Fruit fly (Drosophila melanogaster) whole organism, embryonic: ENCODE results near the gene RpL24.
A peak's percentile ranks its signal among the peaks of the same experiment; 100 is the strongest.

Experiments
- Adf1 ChIP-seq: fragments of 200-800 bp; sonication (Bioruptor generic); IDR thresholded peaks from 2 replicates; pipeline ENCODE4 v1.3.6; 2022; ENCODE audit warnings: missing biosample characterization, missing genetic modification characterization
- BEAF-32 ChIP-seq: fragments of 200-800 bp; sonication (Bioruptor generic); optimal IDR thresholded peaks from 3 replicates; lab custom pipeline; 2017; ENCODE audit warnings: missing biosample characterization, missing genetic modification characterization, mild to moderate bottlenecking, moderate library complexity, missing genetic modification reagents
- CG10267 ChIP-seq: fragments of 200-800 bp; sonication (Bioruptor generic); optimal IDR thresholded peaks from 2 replicates; lab custom pipeline; 2018; ENCODE audit warnings: missing biosample characterization, mild to moderate bottlenecking, missing genetic modification characterization, moderate library complexity
- CG10462 ChIP-seq: fragments of 200-800 bp; sonication (Bioruptor generic); optimal IDR thresholded peaks from 2 replicates; lab custom pipeline; 2016; ENCODE audit warnings: missing biosample characterization, missing genetic modification characterization
- CG12299 ChIP-seq: fragments of 200-800 bp; sonication (Bioruptor generic); optimal IDR thresholded peaks from 2 replicates; lab custom pipeline; 2018; ENCODE audit warnings: missing biosample characterization, mild to moderate bottlenecking, missing genetic modification characterization
- CG12744 ChIP-seq: fragments of 200-800 bp; sonication (Bioruptor generic); optimal IDR thresholded peaks from 2 replicates; lab custom pipeline; 2016; ENCODE audit warnings: missing biosample characterization, missing genetic modification characterization
- CG13296 ChIP-seq: fragments of 200-800 bp; sonication (Bioruptor generic); optimal IDR thresholded peaks from 3 replicates; lab custom pipeline; 2018; ENCODE audit warnings: missing biosample characterization, mild to moderate bottlenecking, missing genetic modification characterization
- CG13894 ChIP-seq: fragments of 200-800 bp; sonication (Bioruptor generic); optimal IDR thresholded peaks from 3 replicates; lab custom pipeline; 2018; ENCODE audit warnings: missing biosample characterization, mild to moderate bottlenecking, missing genetic modification characterization, moderate library complexity
- CG14860 ChIP-seq: fragments of 200-800 bp; sonication (Bioruptor generic); IDR thresholded peaks from 3 replicates; pipeline ENCODE4 v1.3.6; 2022; ENCODE audit warnings: missing biosample characterization, missing genetic modification characterization; ENCODE audit not compliant: partially characterized antibody
- CG16815 ChIP-seq: fragments of 200-800 bp; sonication (Bioruptor generic); optimal IDR thresholded peaks from 3 replicates; lab custom pipeline; 2017; ENCODE audit warnings: missing biosample characterization, mild to moderate bottlenecking, missing genetic modification characterization
- CG17568 ChIP-seq: fragments of 200-800 bp; sonication (Bioruptor generic); optimal IDR thresholded peaks from 2 replicates; lab custom pipeline; 2018; ENCODE audit warnings: missing biosample characterization, mild to moderate bottlenecking, missing genetic modification characterization, moderate library complexity
- CG18262 ChIP-seq: fragments of 200-800 bp; optimal IDR thresholded peaks from 3 replicates; lab custom pipeline; 2019; ENCODE audit warnings: missing biosample characterization, mild to moderate bottlenecking, missing genetic modification characterization, moderate library complexity
- CG18619 ChIP-seq: fragments of 200-800 bp; sonication (Bioruptor generic); optimal IDR thresholded peaks from 3 replicates; lab custom pipeline; 2017; ENCODE audit warnings: missing biosample characterization, mild to moderate bottlenecking, missing genetic modification characterization
- CG18764 ChIP-seq: fragments of 200-800 bp; sonication (Bioruptor generic); optimal IDR thresholded peaks from 3 replicates; lab custom pipeline; 2016; ENCODE audit warnings: missing biosample characterization, missing genetic modification characterization
- CG2875 ChIP-seq: fragments of 200-800 bp; sonication (Bioruptor generic); optimal IDR thresholded peaks from 2 replicates; lab custom pipeline; 2017; ENCODE audit warnings: missing biosample characterization, mild to moderate bottlenecking, missing genetic modification characterization, missing genetic modification reagents
- CG30403 ChIP-seq: fragments of 200-800 bp; sonication (Bioruptor generic); optimal IDR thresholded peaks from 3 replicates; lab custom pipeline; 2016; ENCODE audit warnings: missing biosample characterization, missing genetic modification characterization
- CG3065 ChIP-seq: fragments of 200-800 bp; sonication (Bioruptor generic); optimal IDR thresholded peaks from 2 replicates; lab custom pipeline; 2016; ENCODE audit warnings: missing biosample characterization, missing genetic modification characterization
- CG31224 ChIP-seq: fragments of 200-800 bp; sonication (Bioruptor generic); IDR thresholded peaks from 2 replicates; pipeline ENCODE4 v1.3.6; 2022; ENCODE audit warnings: missing biosample characterization, missing genetic modification characterization
- CG3995 ChIP-seq: fragments of 200-800 bp; sonication (Bioruptor generic); optimal IDR thresholded peaks from 3 replicates; lab custom pipeline; 2016; ENCODE audit warnings: missing biosample characterization, missing genetic modification characterization
- CG43689 ChIP-seq: fragments of 200-800 bp; sonication (Bioruptor generic); IDR thresholded peaks from 2 replicates; pipeline ENCODE4 v1.3.6; 2022; ENCODE audit warnings: missing biosample characterization, missing genetic modification characterization
- CG5180 ChIP-seq: fragments of 200-800 bp; sonication (Bioruptor generic); optimal IDR thresholded peaks from 3 replicates; lab custom pipeline; 2017; ENCODE audit warnings: missing biosample characterization, missing genetic modification characterization, mild to moderate bottlenecking, moderate library complexity, missing genetic modification reagents
- CG6654 ChIP-seq: fragments of 200-800 bp; sonication (Bioruptor generic); optimal IDR thresholded peaks from 2 replicates; lab custom pipeline; 2017; ENCODE audit warnings: missing biosample characterization, mild to moderate bottlenecking, missing genetic modification characterization
- CG9215 ChIP-seq: fragments of 200-800 bp; sonication (Bioruptor generic); IDR thresholded peaks from 2 replicates; pipeline ENCODE4 v1.3.6; 2022; ENCODE audit warnings: missing biosample characterization, missing genetic modification characterization
- CG9609 ChIP-seq: fragments of 200-800 bp; sonication (Bioruptor generic); optimal IDR thresholded peaks from 3 replicates; lab custom pipeline; 2016; ENCODE audit warnings: missing biosample characterization, missing genetic modification characterization
- CG9797 ChIP-seq: fragments of 200-800 bp; sonication (Bioruptor generic); optimal IDR thresholded peaks from 3 replicates; lab custom pipeline; 2018; ENCODE audit warnings: missing biosample characterization, mild to moderate bottlenecking, missing genetic modification characterization
- CG9932 ChIP-seq: fragments of 200-800 bp; sonication (Bioruptor generic); IDR thresholded peaks from 2 replicates; pipeline ENCODE4 v1.3.6; 2022; ENCODE audit warnings: missing biosample characterization, missing genetic modification characterization
- CoRest ChIP-seq: fragments of 200-800 bp; sonication (Bioruptor generic); optimal IDR thresholded peaks from 3 replicates; lab custom pipeline; 2018; ENCODE audit warnings: missing biosample characterization, mild to moderate bottlenecking, missing genetic modification characterization, moderate library complexity
- Doc2 ChIP-seq: fragments of 200-800 bp; sonication (Bioruptor generic); IDR thresholded peaks from 2 replicates; pipeline ENCODE4 v1.3.6; 2022; ENCODE audit warnings: missing biosample characterization, missing genetic modification characterization
- Dp ChIP-seq: fragments of 200-800 bp; sonication (Bioruptor generic); optimal IDR thresholded peaks from 2 replicates; lab custom pipeline; 2018; ENCODE audit warnings: missing biosample characterization, mild to moderate bottlenecking, missing genetic modification characterization, moderate library complexity
- Drgx ChIP-seq: fragments of 200-800 bp; sonication (Bioruptor generic); IDR thresholded peaks from 2 replicates; pipeline ENCODE4 v1.3.6; 2022; ENCODE audit warnings: missing biosample characterization, missing genetic modification characterization
- MTF-1 ChIP-seq: fragments of 200-800 bp; sonication (Bioruptor generic); optimal IDR thresholded peaks from 2 replicates; lab custom pipeline; 2018; ENCODE audit warnings: missing biosample characterization, mild to moderate bottlenecking, missing genetic modification characterization, borderline replicate concordance
- NC2β ChIP-seq: fragments of 200-800 bp; sonication (Bioruptor generic); optimal IDR thresholded peaks from 2 replicates; lab custom pipeline; 2016; ENCODE audit warnings: missing biosample characterization, missing genetic modification characterization
- Oli ChIP-seq: fragments of 200-800 bp; sonication (Bioruptor generic); optimal IDR thresholded peaks from 2 replicates; lab custom pipeline; 2018; ENCODE audit warnings: missing biosample characterization, mild to moderate bottlenecking, missing genetic modification characterization, moderate library complexity
- Taf1 ChIP-seq: fragments of 200-800 bp; sonication (Bioruptor generic); IDR thresholded peaks from 2 replicates; pipeline ENCODE4 v1.3.6; 2022; ENCODE audit warnings: missing biosample characterization, missing genetic modification characterization
- Usf ChIP-seq: fragments of 200-800 bp; sonication (Bioruptor generic); optimal IDR thresholded peaks from 2 replicates; lab custom pipeline; 2017; ENCODE audit warnings: missing genotype, missing biosample characterization, missing genetic modification characterization
- aop ChIP-seq: fragments of 200-800 bp; sonication (Bioruptor generic); IDR thresholded peaks from 2 replicates; pipeline ENCODE4 v1.3.6; 2022; ENCODE audit warnings: missing biosample characterization, missing genetic modification characterization
- az2 ChIP-seq: fragments of 200-800 bp; sonication (Bioruptor generic); optimal IDR thresholded peaks from 3 replicates; lab custom pipeline; 2016; ENCODE audit warnings: missing biosample characterization, missing genetic modification characterization
- bigmax ChIP-seq: fragments of 200-800 bp; sonication (Bioruptor generic); optimal IDR thresholded peaks from 2 replicates; lab custom pipeline; 2018; ENCODE audit warnings: missing biosample characterization, mild to moderate bottlenecking, missing genetic modification characterization
- crc ChIP-seq: fragments of 200-800 bp; sonication (Bioruptor generic); optimal IDR thresholded peaks from 2 replicates; lab custom pipeline; 2016; ENCODE audit warnings: missing biosample characterization, missing genetic modification characterization
- dati ChIP-seq: fragments of 200-800 bp; sonication (Bioruptor generic); IDR thresholded peaks from 2 replicates; pipeline ENCODE4 v1.3.6; 2022; ENCODE audit warnings: missing biosample characterization, missing genetic modification characterization
- dimm ChIP-seq: fragments of 200-800 bp; sonication (Bioruptor generic); IDR thresholded peaks from 2 replicates; pipeline ENCODE4 v1.3.6; 2022; ENCODE audit warnings: missing biosample characterization, missing genetic modification characterization
- fd102C ChIP-seq: fragments of 200-800 bp; sonication (Bioruptor generic); optimal IDR thresholded peaks from 2 replicates; lab custom pipeline; 2018; ENCODE audit warnings: missing biosample characterization, mild to moderate bottlenecking, missing genetic modification characterization, moderate library complexity
- kah ChIP-seq: fragments of 200-800 bp; sonication (Bioruptor generic); optimal IDR thresholded peaks from 2 replicates; lab custom pipeline; 2018; ENCODE audit warnings: missing biosample characterization, mild to moderate bottlenecking, missing genetic modification characterization
- lola ChIP-seq, 3 experiments: fragments of >200 bp in 2 of 3; fragments of 200-800 bp in 1 of 3; sonication (Bioruptor generic) in 1 of 3; optimal IDR thresholded peaks; 2 replicates each; lab custom pipeline; 2017 to 2019; ENCODE audit warnings: missing biosample characterization in 3 of 3, missing genetic modification characterization in 3 of 3, mild to moderate bottlenecking in 1 of 3, moderate library complexity in 1 of 3
- nau ChIP-seq: fragments of 200-800 bp; sonication (Bioruptor generic); optimal IDR thresholded peaks from 3 replicates; lab custom pipeline; 2017; ENCODE audit warnings: missing biosample characterization, mild to moderate bottlenecking, missing genetic modification characterization, missing genetic modification reagents
- nerfin-2 ChIP-seq: fragments of 200-800 bp; sonication (Bioruptor generic); IDR thresholded peaks from 2 replicates; pipeline ENCODE4 v1.3.6; 2022; ENCODE audit warnings: missing biosample characterization, missing genetic modification characterization; ENCODE audit not compliant: partially characterized antibody
- nom ChIP-seq: fragments of 200-800 bp; sonication (Bioruptor generic); optimal IDR thresholded peaks from 2 replicates; lab custom pipeline; 2017; ENCODE audit warnings: missing biosample characterization, missing genetic modification characterization, mild to moderate bottlenecking, moderate library complexity, missing genetic modification reagents
- pzg ChIP-seq: fragments of 200-800 bp; sonication (Bioruptor generic); optimal IDR thresholded peaks from 3 replicates; lab custom pipeline; 2018; ENCODE audit warnings: missing biosample characterization, mild to moderate bottlenecking, missing genetic modification characterization, moderate library complexity
- slou ChIP-seq: fragments of 200-800 bp; sonication (Bioruptor generic); optimal IDR thresholded peaks from 3 replicates; lab custom pipeline; 2016; ENCODE audit warnings: missing biosample characterization, missing genetic modification characterization
- zf30C ChIP-seq: fragments of 200-800 bp; sonication (Bioruptor generic); optimal IDR thresholded peaks from 3 replicates; lab custom pipeline; 2018; ENCODE audit warnings: missing biosample characterization, mild to moderate bottlenecking, missing genetic modification characterization

Gene RpL24

DNA sequence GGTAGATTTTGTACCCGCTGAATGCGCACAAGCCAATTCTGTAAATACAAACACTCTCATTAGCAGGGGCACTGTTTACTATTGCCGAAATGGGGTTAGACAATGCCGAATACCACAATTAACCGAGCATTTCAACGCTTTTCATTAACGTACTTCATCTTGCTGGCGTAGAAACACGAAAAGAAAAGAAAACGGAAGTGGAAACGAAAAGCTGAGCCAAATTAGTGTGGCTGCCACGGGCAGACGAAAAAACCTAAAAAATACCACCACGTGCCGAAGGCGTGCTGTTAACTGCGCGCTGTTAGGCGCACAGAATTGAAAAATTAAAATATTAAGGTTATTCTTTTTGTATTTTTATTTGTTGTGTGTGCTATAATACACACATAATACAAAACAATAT is at the start of gene RpL24 (continued):
- peak; percentile 84 for TF ChIP-seq CG10267 (tag; lab: Kevin White, UChicago)
- peak; percentile 80 for TF ChIP-seq CG5180 (GFP tag; lab: Kevin White, UChicago)
- peak; percentile 79 for TF ChIP-seq CG3995 (GFP tag; lab: Kevin White, UChicago)
- peak; percentile 75 for TF ChIP-seq dimm
- peak; percentile 93 for TF ChIP-seq nom
- TF ChIP-seq CG9932 (GFP tag; lab: Robert Waterston, UW) = peak; percentile 75
- TF ChIP-seq CG18764 (GFP tag; lab: Kevin White, UChicago) = peak; percentile 89
- peak; percentile 57 for TF ChIP-seq CG10462
- TF ChIP-seq dati (GFP tag; lab: Robert Waterston, UW) = peak; percentile 78; the same call in 1 of the 2 replicates
- TF ChIP-seq CG31224 (GFP tag; lab: Robert Waterston, UW) = peak; percentile 76
- TF ChIP-seq CG3065 = peak; percentile 78
- TF ChIP-seq CG43689 (GFP tag; lab: Robert Waterston, UW) = peak; percentile 86
- TF ChIP-seq Oli = peak; percentile 71
- TF ChIP-seq Taf1 = peak; percentile 53; the same call in 1 of the 2 replicates
- peak; percentile 82 for TF ChIP-seq CG18262
- TF ChIP-seq slou (GFP tag; lab: Kevin White, UChicago) = peak; percentile 83
- peak; percentile 84 for TF ChIP-seq CG12299 (tag; lab: Kevin White, UChicago)
- peak; percentile 87 for TF ChIP-seq CG12744
- peak; percentile 92 for TF ChIP-seq kah
- TF ChIP-seq CG16815 = peak; percentile 47
- TF ChIP-seq lola (GFP tag; optimal IDR thresholded peaks at IDR 0.05; lab: Kevin White, UChicago) = peak in 1 of 3 experiments; percentile 56
- peak; percentile 97 for TF ChIP-seq MTF-1 (GFP tag; lab: Kevin White, UChicago)
- TF ChIP-seq Doc2 (GFP tag; lab: Robert Waterston, UW) = no peak
- TF ChIP-seq NC2β (GFP tag; lab: Kevin White, UChicago) = peak; percentile 97
- peak; percentile 67 for TF ChIP-seq zf30C
- no peak for TF ChIP-seq CG14860 (GFP tag; lab: Robert Waterston, UW)
- peak; percentile 96 for TF ChIP-seq CG17568 (GFP tag; lab: Kevin White, UChicago)
- peak; percentile 73 for TF ChIP-seq CoRest (tag; lab: Kevin White, UChicago)
- TF ChIP-seq CG2875 (GFP tag; lab: Kevin White, UChicago) = peak; percentile 92
- peak; percentile 36 for TF ChIP-seq Drgx
- TF ChIP-seq BEAF-32 (GFP tag; lab: Kevin White, UChicago) = peak; percentile 36
- peak; percentile 82 for TF ChIP-seq az2 (GFP tag; lab: Kevin White, UChicago)
- peak; percentile 80 for TF ChIP-seq Usf (GFP tag; lab: Kevin White, UChicago)
- no peak for TF ChIP-seq nerfin-2 (GFP tag; lab: Robert Waterston, UW)
- peak; percentile 54 for TF ChIP-seq Dp (GFP tag; lab: Kevin White, UChicago)
- TF ChIP-seq bigmax (GFP tag; lab: Kevin White, UChicago) = peak; percentile 77
- TF ChIP-seq pzg (GFP tag; lab: Kevin White, UChicago) = peak; percentile 88
- 0 out of 2 replicates have a peak, but pooled peaks have one; percentile 37 for TF ChIP-seq CG9215
- peak; percentile 93 for TF ChIP-seq fd102C (GFP tag; lab: Kevin White, UChicago)
- peak; percentile 85 for TF ChIP-seq CG9609 (GFP tag; lab: Kevin White, UChicago)
- peak; percentile 86 for TF ChIP-seq aop (GFP tag; lab: Robert Waterston, UW)
- TF ChIP-seq Adf1 = peak; percentile 63
- no peak for TF ChIP-seq nau (GFP tag; lab: Kevin White, UChicago)
- peak; percentile 85 for TF ChIP-seq CG13894 (tag; lab: Kevin White, UChicago)
- TF ChIP-seq CG13296 (GFP tag; lab: Kevin White, UChicago) = peak; percentile 95
- TF ChIP-seq CG18619 = peak; percentile 95
- peak; percentile 69 for TF ChIP-seq CG6654 (GFP tag; lab: Kevin White, UChicago)
- peak; percentile 90 for TF ChIP-seq CG9797 (GFP tag; lab: Kevin White, UChicago)
- peak; percentile 68 for TF ChIP-seq crc
- peak; percentile 81 for TF ChIP-seq CG30403 (GFP tag; lab: Kevin White, UChicago)
